5 worm cellular contexts compared by ENCODE assay signal in genomic region chrIII:11792295-11793256, ce11.
TF ChIP-seq lines count a peak whose summit lies in the region.
"Not testable (repeated sequence)": the region's sequence is repeated elsewhere in the genome, so short reads cannot be mapped to it uniquely, and the experiment has no call there.

C24H11.2 (minus strand) TSS chrIII:11792345.

TF ChIP-seq in whole organism, L1 larva, 84 proteins besides CTCF, POLR2A, EP300 and RAD21 (continues in another document):
- TF ChIP-seq ceh-82 (tag; optimal IDR thresholded peaks at IDR 0.05; lab: Kevin White, UChicago), result peak; percentile 41 to 47 (median 47)
- TF ChIP-seq ceh-8 (GFP tag; optimal IDR thresholded peaks at IDR 0.05; lab: Kevin White, UChicago), result peak; percentile 14
- TF ChIP-seq isw-1 (GFP tag; IDR thresholded peaks at IDR 0.05; lab: Robert Waterston, UW), result 0 out of 2 replicates have a peak, but pooled peaks have one; percentile 4
- TF ChIP-seq jun-1 (tag; optimal IDR thresholded peaks at IDR 0.05; lab: Kevin White, UChicago), result peak; percentile 39
- peak; percentile 63 for TF ChIP-seq dsc-1 (tag; optimal IDR thresholded peaks at IDR 0.05; lab: Kevin White, UChicago)
- peak; percentile 56 for TF ChIP-seq lin-14 (GFP tag; optimal IDR thresholded peaks at IDR 0.05; lab: Kevin White, UChicago)
- peak; percentile 57; the same call in 1 of the 2 replicates for TF ChIP-seq unc-98 (GFP tag; IDR thresholded peaks at IDR 0.05; lab: Robert Waterston, UW)
- TF ChIP-seq ceh-88 (GFP tag; IDR thresholded peaks at IDR 0.05; lab: Robert Waterston, UW), result 0 out of 2 replicates have a peak, but pooled peaks have one; percentile 11
- peak; percentile 40 for TF ChIP-seq skn-1 (tag; optimal IDR thresholded peaks at IDR 0.05; lab: Kevin White, UChicago)
- TF ChIP-seq lsy-2 (tag; optimal IDR thresholded peaks at IDR 0.05; lab: Kevin White, UChicago), result peak; percentile 52 to 76
- peak; percentile 94 for TF ChIP-seq snpc-4 (tag; optimal IDR thresholded peaks at IDR 0.05; lab: Kevin White, UChicago)
- TF ChIP-seq snu-23 (GFP tag; optimal IDR thresholded peaks at IDR 0.05; lab: Kevin White, UChicago), result peak; percentile 73
- TF ChIP-seq rnt-1 (tag; optimal IDR thresholded peaks at IDR 0.05; lab: Kevin White, UChicago), result peak; percentile 82
- TF ChIP-seq C16A3.4 (tag; optimal IDR thresholded peaks at IDR 0.05; lab: Kevin White, UChicago), result peak; percentile 56
- peak; percentile 54 for TF ChIP-seq fkh-8 (tag; optimal IDR thresholded peaks at IDR 0.05; lab: Kevin White, UChicago)
- TF ChIP-seq nhr-71 (tag; optimal IDR thresholded peaks at IDR 0.05; lab: Kevin White, UChicago), result peak; percentile 72
- peak; percentile 53 for TF ChIP-seq nhr-20 (tag; optimal IDR thresholded peaks at IDR 0.05; lab: Kevin White, UChicago)

TF ChIP-seq in whole organism, L3 larva, 47 proteins besides CTCF, POLR2A, EP300 and RAD21:
- TF ChIP-seq egl-5 (tag; optimal IDR thresholded peaks at IDR 0.05; lab: Kevin White, UChicago), result peak; percentile 36
- TF ChIP-seq lin-39 (tag; optimal IDR thresholded peaks at IDR 0.05; lab: Kevin White, UChicago), result peak; percentile 29
- peak; percentile 19 for TF ChIP-seq elt-2 (tag; optimal IDR thresholded peaks at IDR 0.05; lab: Kevin White, UChicago)
- TF ChIP-seq ceh-82 (tag; optimal IDR thresholded peaks at IDR 0.05; lab: Kevin White, UChicago), result peak; percentile 3
- TF ChIP-seq tbx-2 (tag; optimal IDR thresholded peaks at IDR 0.05; lab: Kevin White, UChicago), result peak; percentile 59
- TF ChIP-seq nhr-43 (tag; optimal IDR thresholded peaks at IDR 0.05; lab: Kevin White, UChicago; ENCODE audit: poor library complexity, severe bottlenecking), result peak; percentile 64
- TF ChIP-seq hmg-11 (tag; optimal IDR thresholded peaks at IDR 0.05; lab: Kevin White, UChicago), result peak; percentile 85
- peak; percentile 51 for TF ChIP-seq pha-4 (tag; optimal IDR thresholded peaks at IDR 0.05; lab: Kevin White, UChicago)
- TF ChIP-seq snpc-4 (tag; optimal IDR thresholded peaks at IDR 0.05; lab: Kevin White, UChicago), result peak; percentile 71
- TF ChIP-seq lsy-12 (tag; optimal IDR thresholded peaks at IDR 0.05; lab: Kevin White, UChicago), result peak; percentile 75
- peak; percentile 58 for TF ChIP-seq nfya-1 (tag; optimal IDR thresholded peaks at IDR 0.05; lab: Kevin White, UChicago; ENCODE audit: insufficient read depth)
- TF ChIP-seq unc-62 (GFP tag; optimal IDR thresholded peaks at IDR 0.05; lab: Kevin White, UChicago), result peak; percentile 13

TF ChIP-seq in whole organism, early embryonic, 17 proteins besides CTCF, POLR2A, EP300 and RAD21:
- TF ChIP-seq pes-1 (GFP tag; IDR thresholded peaks at IDR 0.05; lab: Robert Waterston, UW), result peak; percentile 79
- peak; percentile 14 for TF ChIP-seq hnd-1 (tag; optimal IDR thresholded peaks at IDR 0.05; lab: Kevin White, UChicago)
- TF ChIP-seq F13C5.2 (tag; optimal IDR thresholded peaks at IDR 0.05; lab: Kevin White, UChicago), result peak; percentile 17
- peak; percentile 11; the same call in 1 of the 2 replicates for TF ChIP-seq flt-1 (GFP tag; IDR thresholded peaks at IDR 0.05; lab: Robert Waterston, UW)
- TF ChIP-seq scrt-1 (GFP tag; IDR thresholded peaks at IDR 0.05; lab: Robert Waterston, UW), result peak; percentile 46; the same call in 1 of the 2 replicates
- peak; percentile 37; the same call in 1 of the 2 replicates for TF ChIP-seq tbx-37 (GFP tag; conservative IDR thresholded peaks at IDR 0.05; lab: Robert Waterston, UW)
- TF ChIP-seq sea-1 (GFP tag; conservative IDR thresholded peaks at IDR 0.05; lab: Robert Waterston, UW), result 0 out of 2 replicates have a peak, but pooled peaks have one; percentile 60
- peak; percentile 31 for TF ChIP-seq ceh-36 (tag; optimal IDR thresholded peaks at IDR 0.05; lab: Kevin White, UChicago)

TF ChIP-seq in whole organism, midembryonic, 9 proteins besides CTCF, POLR2A, EP300 and RAD21:
- TF ChIP-seq T22C8.4 (GFP tag; IDR thresholded peaks at IDR 0.05; lab: Robert Waterston, UW), result peak; percentile 35; the same call in 1 of the 2 replicates
- peak; percentile 71; the same call in 1 of the 2 replicates for TF ChIP-seq ztf-23 (GFP tag; IDR thresholded peaks at IDR 0.05; lab: Robert Waterston, UW)
- peak; percentile 69; the same call in 1 of the 2 replicates for TF ChIP-seq tab-1 (GFP tag; IDR thresholded peaks at IDR 0.05; lab: Robert Waterston, UW)
- TF ChIP-seq flt-1 (GFP tag; IDR thresholded peaks at IDR 0.05; lab: Robert Waterston, UW), result peak; percentile 73
- peak; percentile 76 for TF ChIP-seq klf-2 (GFP tag; conservative IDR thresholded peaks at IDR 0.05; lab: Robert Waterston, UW)
- TF ChIP-seq cog-1 (tag; optimal IDR thresholded peaks at IDR 0.05; lab: Kevin White, UChicago), result peak; percentile 4

TF ChIP-seq in whole organism, young adult, 124 proteins besides CTCF, POLR2A, EP300 and RAD21 (continues in another document):
- TF ChIP-seq ztf-3 (GFP tag; optimal IDR thresholded peaks at IDR 0.05; lab: Kevin White, UChicago) (peak; percentile 38), ama-1 (GFP tag; optimal IDR thresholded peaks at IDR 0.05; lab: Kevin White, UChicago) (peak in 1 of 2 experiments; percentile 60), snpc-3.4 (tag; optimal IDR thresholded peaks at IDR 0.05; lab: Kevin White, UChicago) (peak; percentile 52), nhr-90 (tag; optimal IDR thresholded peaks at IDR 0.05; lab: Kevin White, UChicago) (peak; percentile 64), sptf-2 (GFP tag; optimal IDR thresholded peaks at IDR 0.05; lab: Kevin White, UChicago) (peak; percentile 85), ceh-79 (tag; optimal IDR thresholded peaks at IDR 0.05; lab: Kevin White, UChicago) (peak; percentile 35), ztf-18 (tag; optimal IDR thresholded peaks at IDR 0.05; lab: Kevin White, UChicago) (peak; percentile 51), nhr-80 (tag; optimal IDR thresholded peaks at IDR 0.05; lab: Kevin White, UChicago) (peak; percentile 12), nhr-27 (tag; optimal IDR thresholded peaks at IDR 0.05; lab: Kevin White, UChicago) (peak; percentile 79), K11D2.4 (GFP tag; IDR thresholded peaks at IDR 0.05; lab: Robert Waterston, UW) (0 out of 2 replicates have a peak, but pooled peaks have one; percentile 39), ztf-22 (GFP tag; optimal IDR thresholded peaks at IDR 0.05; lab: Kevin White, UChicago) (peak; percentile 68), him-1 (tag; optimal IDR thresholded peaks at IDR 0.05; lab: Kevin White, UChicago) (peak; percentile 16), lin-35 (GFP tag; optimal IDR thresholded peaks at IDR 0.05; lab: Kevin White, UChicago) (peak in 1 of 3 experiments; percentile 35), hmg-20 (GFP tag; IDR thresholded peaks at IDR 0.05; lab: Robert Waterston, UW) (peak; percentile 74; the same call in 1 of the 2 replicates), cebp-1 (tag; optimal IDR thresholded peaks at IDR 0.05; lab: Kevin White, UChicago) (peak; percentile 70), madf-6 (GFP tag; IDR thresholded peaks at IDR 0.05; lab: Robert Waterston, UW) (0 out of 2 replicates have a peak, but pooled peaks have one; percentile 25), snpc-4 (GFP tag; optimal IDR thresholded peaks at IDR 0.05; lab: Kevin White, UChicago) (peak; percentile 8), snpc-4 (tag; optimal IDR thresholded peaks at IDR 0.05; lab: Kevin White, UChicago) (peak; percentile 6 to 92 (median 69)), zim-3 (tag; optimal IDR thresholded peaks at IDR 0.05; lab: Kevin White, UChicago) (peak; percentile 80), ccch-3 (GFP tag; optimal IDR thresholded peaks at IDR 0.05; lab: Kevin White, UChicago) (peak; percentile 42), lin-54 (GFP tag; optimal IDR thresholded peaks at IDR 0.05; lab: Kevin White, UChicago) (peak; percentile 51), nfyb-1 (GFP tag; IDR thresholded peaks at IDR 0.05; lab: Robert Waterston, UW) (peak; percentile 76), snpc-1.1 (tag; optimal IDR thresholded peaks at IDR 0.05; lab: Kevin White, UChicago; ENCODE audit: insufficient read depth) (peak; percentile 32), aptf-3 (GFP tag; IDR thresholded peaks at IDR 0.05; lab: Robert Waterston, UW) (peak; percentile 83; the same call in 1 of the 2 replicates), repo-1 (tag; optimal IDR thresholded peaks at IDR 0.05; lab: Kevin White, UChicago) (peak; percentile 73), B0035.1 (tag; optimal IDR thresholded peaks at IDR 0.05; lab: Kevin White, UChicago) (peak; percentile 53), zfh-2 (GFP tag; conservative IDR thresholded peaks at IDR 0.05; lab: Robert Waterston, UW) (peak; percentile 83), mes-4 (tag; optimal IDR thresholded peaks at IDR 0.05; lab: Kevin White, UChicago) (peak; percentile 3), rpc-1 (optimal IDR thresholded peaks at IDR 0.05; lab: Kevin White, UChicago) (peak; percentile 69), rpc-1 (tag; optimal IDR thresholded peaks at IDR 0.05; lab: Kevin White, UChicago) (peak; percentile 71), ztf-26 (tag; optimal IDR thresholded peaks at IDR 0.05; lab: Kevin White, UChicago) (peak; percentile 69), athp-1 (tag; optimal IDR thresholded peaks at IDR 0.05; lab: Kevin White, UChicago) (peak; percentile 71), die-1 (tag; optimal IDR thresholded peaks at IDR 0.05; lab: Kevin White, UChicago) (peak; percentile 66), madf-3 (GFP tag; IDR thresholded peaks at IDR 0.05; lab: Robert Waterston, UW) (0 out of 2 replicates have a peak, but pooled peaks have one; percentile 18), Y67H2A.10 (GFP tag; conservative IDR thresholded peaks at IDR 0.05; lab: Robert Waterston, UW) (0 out of 2 replicates have a peak, but pooled peaks have one; percentile 12), rcor-1 (GFP tag; IDR thresholded peaks at IDR 0.05; lab: Robert Waterston, UW) (peak; percentile 61; the same call in 1 of the 2 replicates), pbrm-1 (GFP tag; IDR thresholded peaks at IDR 0.05; lab: Robert Waterston, UW) (peak; percentile 47; the same call in 1 of the 2 replicates), nhr-179 (tag; optimal IDR thresholded peaks at IDR 0.05; lab: Kevin White, UChicago) (peak; percentile 23), mel-28 (tag; optimal IDR thresholded peaks at IDR 0.05; lab: Kevin White, UChicago; ENCODE audit: borderline replicate concordance) (peak; percentile 59), F52B5.7 (tag; optimal IDR thresholded peaks at IDR 0.05; lab: Kevin White, UChicago) (peak; percentile 55), cebp-2 (GFP tag; IDR thresholded peaks at IDR 0.05; lab: Robert Waterston, UW) (peak; percentile 68; the same call in 1 of the 2 replicates), egl-44 (GFP tag; IDR thresholded peaks at IDR 0.05; lab: Robert Waterston, UW) (peak; percentile 82; the same call in 1 of the 2 replicates), let-526 (GFP tag; IDR thresholded peaks at IDR 0.05; lab: Robert Waterston, UW) (peak; percentile 73), ekl-4 (GFP tag; IDR thresholded peaks at IDR 0.05; lab: Robert Waterston, UW) (peak; percentile 32; the same call in 1 of the 2 replicates)
- TF ChIP-seq ama-1 (optimal IDR thresholded peaks at IDR 0.05; lab: Kevin White, UChicago); cebp-1 (GFP tag; IDR thresholded peaks at IDR 0.05; lab: Robert Waterston, UW): not testable (repeated sequence)
